Worm (Caenorhabditis elegans): Measurements from ENCODE around the gene tbc-13.

Gene tbc-13

ce11 chrX:12523071-12523483 is 38.2 kb downstream of the tbc-13 start (continued):
- TF ChIP-seq lin-15B (tag; optimal IDR thresholded peaks at IDR 0.05) = no peak
- peak; percentile 99 for TF ChIP-seq nhr-85 (tag)
- no peak for TF ChIP-seq dsc-1 (tag; optimal IDR thresholded peaks at IDR 0.05)
- no peak for TF ChIP-seq unc-62 (GFP tag; optimal IDR thresholded peaks at IDR 0.05)
- TF ChIP-seq blmp-1 (tag; optimal IDR thresholded peaks at IDR 0.05) = peak; percentile 92
- TF ChIP-seq snpc-4 (tag; optimal IDR thresholded peaks at IDR 0.05) = no peak
- peak; percentile 2 for TF ChIP-seq lin-39 (tag; optimal IDR thresholded peaks at IDR 0.05)
- TF ChIP-seq C34B4.2 (tag; optimal IDR thresholded peaks at IDR 0.05) = no peak
- peak; percentile 53 for TF ChIP-seq irx-1 (tag; optimal IDR thresholded peaks at IDR 0.05)
- peak; percentile 86 for TF ChIP-seq unc-130 (tag; optimal IDR thresholded peaks at IDR 0.05)
- peak; percentile 72 for TF ChIP-seq grh-1 (GFP tag; IDR thresholded peaks at IDR 0.05)
- no peak for TF ChIP-seq sptf-1 (tag; optimal IDR thresholded peaks at IDR 0.05)
- TF ChIP-seq unc-30 (tag; optimal IDR thresholded peaks at IDR 0.05) = no peak
- TF ChIP-seq nhr-71 (tag; optimal IDR thresholded peaks at IDR 0.05) = peak; percentile 94
- TF ChIP-seq ces-1 (GFP tag; optimal IDR thresholded peaks at IDR 0.05) = no peak
- TF ChIP-seq dpl-1 (GFP tag; optimal IDR thresholded peaks at IDR 0.05) = peak; percentile 14 to 32 (median 17)
- TF ChIP-seq alr-1 (tag; optimal IDR thresholded peaks at IDR 0.05; ENCODE audit: borderline replicate concordance) = no peak
- no peak for TF ChIP-seq lin-13 (GFP tag; optimal IDR thresholded peaks at IDR 0.05)
- TF ChIP-seq nhr-90 (tag; optimal IDR thresholded peaks at IDR 0.05; ENCODE audit: poor library complexity) = peak; percentile 89
- TF ChIP-seq ceh-90 (tag; optimal IDR thresholded peaks at IDR 0.05) = no peak
- TF ChIP-seq elt-2 (tag; optimal IDR thresholded peaks at IDR 0.05) = no peak
- peak in 1 of 2 experiments; percentile 82 for TF ChIP-seq lin-35 (GFP tag; optimal IDR thresholded peaks at IDR 0.05)
- TF ChIP-seq nhr-12 (tag; optimal IDR thresholded peaks at IDR 0.05) = no peak
- peak in 1 of 2 experiments; percentile 91 for TF ChIP-seq mdl-1 (tag; optimal IDR thresholded peaks at IDR 0.05)
- TF ChIP-seq elt-3 (tag; optimal IDR thresholded peaks at IDR 0.05) = peak; percentile 38 to 99 (median 76)
- TF ChIP-seq egl-27 (tag; optimal IDR thresholded peaks at IDR 0.05) = peak in 1 of 2 experiments; percentile 52
- peak; percentile 68 for TF ChIP-seq C16A3.4 (tag; optimal IDR thresholded peaks at IDR 0.05)
- TF ChIP-seq ceh-82 (tag; optimal IDR thresholded peaks at IDR 0.05) = no peak
- TF ChIP-seq nhr-28 (tag; optimal IDR thresholded peaks at IDR 0.05) = peak; percentile 22
- no peak for TF ChIP-seq ama-1 (optimal IDR thresholded peaks at IDR 0.05)
- TF ChIP-seq rnt-1 (tag; optimal IDR thresholded peaks at IDR 0.05) = peak; percentile 61
- no peak for TF ChIP-seq nhr-76 (tag; optimal IDR thresholded peaks at IDR 0.05)
- TF ChIP-seq egl-13 (tag; optimal IDR thresholded peaks at IDR 0.05) = no peak
- TF ChIP-seq sup-37 (GFP tag; optimal IDR thresholded peaks at IDR 0.05) = no peak
- TF ChIP-seq ets-5 (GFP tag; IDR thresholded peaks at IDR 0.05) = no peak
- no peak for TF ChIP-seq nhr-84 (tag; optimal IDR thresholded peaks at IDR 0.05)
- TF ChIP-seq tbx-2 (tag; optimal IDR thresholded peaks at IDR 0.05) = peak; percentile 84
- peak; percentile 35; the same call in 1 of the 2 replicates for TF ChIP-seq mab-9 (GFP tag; IDR thresholded peaks at IDR 0.05)
- TF ChIP-seq fos-1 (tag; optimal IDR thresholded peaks at IDR 0.05) = no peak
- TF ChIP-seq hlh-4 (tag; optimal IDR thresholded peaks at IDR 0.05) = no peak
- TF ChIP-seq ztf-4 (tag; optimal IDR thresholded peaks at IDR 0.05) = no peak
- no peak for TF ChIP-seq Y116A8C.19 (tag; optimal IDR thresholded peaks at IDR 0.05; ENCODE audit: borderline replicate concordance)
- peak; percentile 48 for TF ChIP-seq vab-15 (tag; optimal IDR thresholded peaks at IDR 0.05)
- TF ChIP-seq F16B12.6 (tag; optimal IDR thresholded peaks at IDR 0.05) = no peak
- TF ChIP-seq ceh-63 (GFP tag; optimal IDR thresholded peaks at IDR 0.05) = no peak
